Worm (Caenorhabditis elegans): ENCODE results near the gene F34D10.9.

ce11 chrIII:3734990-3735389 is 5.6 kb upstream of the F34D10.9 start, which contains the start of gene evl-18:
- TF ChIP-seq ama-1 (optimal IDR thresholded peaks at IDR 0.05) (no peak), ceh-31 (tag; optimal IDR thresholded peaks at IDR 0.05) (no peak), pha-4 (tag; optimal IDR thresholded peaks at IDR 0.05) (no peak), tbx-2 (tag; optimal IDR thresholded peaks at IDR 0.05) (no peak), nhr-11 (tag; optimal IDR thresholded peaks at IDR 0.05) (no peak), fkh-6 (tag; optimal IDR thresholded peaks at IDR 0.05) (no peak), sox-4 (tag; optimal IDR thresholded peaks at IDR 0.05) (no peak), elt-2 (tag; optimal IDR thresholded peaks at IDR 0.05) (no peak), sox-2 (GFP tag; IDR thresholded peaks at IDR 0.05) (no peak), pqm-1 (tag; optimal IDR thresholded peaks at IDR 0.05) (no peak), dmd-4 (tag; optimal IDR thresholded peaks at IDR 0.05; ENCODE audit: borderline replicate concordance) (no peak), hlh-8 (tag; optimal IDR thresholded peaks at IDR 0.05) (no peak), sdc-2 (tag; optimal IDR thresholded peaks at IDR 0.05) (no peak), Y22D7AL.16 (tag; optimal IDR thresholded peaks at IDR 0.05) (no peak)

All from whole organism, late embryonic.